Fruit fly (Drosophila melanogaster) whole organism, embryonic: ENCODE results near the gene CG42554.

Experiments
- ATbp ChIP-seq: fragments of 200-800 bp; sonication (Bioruptor generic); optimal IDR thresholded peaks from 2 replicates; lab custom pipeline; 2017; ENCODE audit warnings: missing biosample characterization, mild to moderate bottlenecking, missing genetic modification characterization, missing genetic modification reagents
- Ada2b ChIP-seq: fragments of 200-800 bp; sonication (Bioruptor generic); IDR thresholded peaks from 2 replicates; pipeline ENCODE4 v1.3.6; 2022; ENCODE audit warnings: missing biosample characterization, missing genetic modification characterization
- CG11696 ChIP-seq: fragments of 200-800 bp; sonication (Bioruptor generic); IDR thresholded peaks from 2 replicates; pipeline ENCODE4 v1.3.6; 2022; ENCODE audit warnings: missing biosample characterization, missing genetic modification characterization
- CG13296 ChIP-seq: fragments of 200-800 bp; sonication (Bioruptor generic); optimal IDR thresholded peaks from 3 replicates; lab custom pipeline; 2018; ENCODE audit warnings: missing biosample characterization, mild to moderate bottlenecking, missing genetic modification characterization
- CG17361 ChIP-seq: fragments of 200-800 bp; sonication (Bioruptor generic); IDR thresholded peaks from 3 replicates; pipeline ENCODE4 v1.3.6; 2022; ENCODE audit warnings: missing biosample characterization, missing genetic modification characterization
- CG17829 ChIP-seq: fragments of 200-800 bp; optimal IDR thresholded peaks from 2 replicates; lab custom pipeline; 2019; ENCODE audit warnings: missing biosample characterization, mild to moderate bottlenecking, missing genetic modification characterization, moderate library complexity
- CG18262 ChIP-seq: fragments of 200-800 bp; optimal IDR thresholded peaks from 3 replicates; lab custom pipeline; 2019; ENCODE audit warnings: missing biosample characterization, mild to moderate bottlenecking, missing genetic modification characterization, moderate library complexity
- CG2712 ChIP-seq: fragments of 200-800 bp; optimal IDR thresholded peaks from 3 replicates; lab custom pipeline; 2019; ENCODE audit warnings: missing biosample characterization, mild to moderate bottlenecking, missing genetic modification characterization, moderate library complexity
- CG32532 ChIP-seq: fragments of 200-800 bp; sonication (Bioruptor generic); IDR thresholded peaks from 2 replicates; pipeline ENCODE4 v1.3.6; 2022; ENCODE audit warnings: missing biosample characterization, missing genetic modification characterization
- CG3847 ChIP-seq: fragments of 200-800 bp; sonication (Bioruptor generic); IDR thresholded peaks from 2 replicates; pipeline ENCODE4 v1.3.6; 2022; ENCODE audit warnings: missing biosample characterization, missing genetic modification characterization
- CG4282 ChIP-seq: fragments of 200-800 bp; sonication (Bioruptor generic); optimal IDR thresholded peaks from 2 replicates; lab custom pipeline; 2016; ENCODE audit warnings: missing biosample characterization, missing genetic modification characterization
- CG8388 ChIP-seq: fragments of 200-800 bp; sonication (Bioruptor generic); optimal IDR thresholded peaks from 2 replicates; lab custom pipeline; 2019; ENCODE audit warnings: missing biosample characterization, mild to moderate bottlenecking, missing genetic modification characterization, moderate library complexity
- CG8924 ChIP-seq: fragments of 200-800 bp; optimal IDR thresholded peaks from 3 replicates; lab custom pipeline; 2019; ENCODE audit warnings: missing biosample characterization, mild to moderate bottlenecking, missing genetic modification characterization, moderate library complexity
- CG9215 ChIP-seq: fragments of 200-800 bp; sonication (Bioruptor generic); IDR thresholded peaks from 2 replicates; pipeline ENCODE4 v1.3.6; 2022; ENCODE audit warnings: missing biosample characterization, missing genetic modification characterization
- CHES-1-like ChIP-seq: fragments of 200-800 bp; sonication (Bioruptor generic); optimal IDR thresholded peaks from 2 replicates; lab custom pipeline; 2016; ENCODE audit warnings: missing biosample characterization, missing genetic modification characterization
- Dip3 ChIP-seq: fragments of 200-800 bp; sonication (Bioruptor generic); optimal IDR thresholded peaks from 3 replicates; lab custom pipeline; 2016; ENCODE audit warnings: missing biosample characterization, missing genetic modification characterization
- HLH3B ChIP-seq: fragments of 200-800 bp; sonication (Bioruptor generic); IDR thresholded peaks from 2 replicates; pipeline ENCODE4 v1.3.6; 2022; ENCODE audit warnings: missing biosample characterization, missing genetic modification characterization
- Hmr ChIP-seq: fragments of 200-800 bp; sonication (Bioruptor generic); optimal IDR thresholded peaks from 3 replicates; lab custom pipeline; 2017; ENCODE audit warnings: mild to moderate bottlenecking, missing biosample characterization, missing genetic modification reagents, missing genetic modification characterization
- Hr51 ChIP-seq, 2 experiments: fragments of 200-800 bp; sonication (Bioruptor generic); optimal IDR thresholded peaks; 2 replicates in 1 of 2; 3 replicates in 1 of 2; lab custom pipeline; 2016 to 2018; ENCODE audit warnings: missing biosample characterization in 2 of 2, missing genetic modification characterization in 2 of 2, mild to moderate bottlenecking in 1 of 2, moderate library complexity in 1 of 2
- Lhr ChIP-seq: fragments of 200-800 bp; sonication (Bioruptor generic); optimal IDR thresholded peaks from 3 replicates; lab custom pipeline; 2017; ENCODE audit warnings: mild to moderate bottlenecking, missing biosample characterization, missing genetic modification reagents, missing genetic modification characterization
- MTF-1 ChIP-seq: fragments of 200-800 bp; sonication (Bioruptor generic); optimal IDR thresholded peaks from 2 replicates; lab custom pipeline; 2018; ENCODE audit warnings: missing biosample characterization, mild to moderate bottlenecking, missing genetic modification characterization, borderline replicate concordance
- Mrtf ChIP-seq: fragments of 200-800 bp; sonication (Bioruptor generic); IDR thresholded peaks from 3 replicates; pipeline ENCODE4 v1.3.6; 2022; ENCODE audit warnings: missing biosample characterization, missing genetic modification characterization
- Nf-YC ChIP-seq: fragments of 200-800 bp; optimal IDR thresholded peaks from 3 replicates; lab custom pipeline; 2019; ENCODE audit warnings: missing biosample characterization, mild to moderate bottlenecking, missing genetic modification characterization, moderate library complexity
- Optix ChIP-seq: fragments of 200-800 bp; sonication (Bioruptor generic); IDR thresholded peaks from 3 replicates; pipeline ENCODE4 v1.3.6; 2022; ENCODE audit warnings: missing biosample characterization, missing genetic modification characterization
- Ssrp ChIP-seq: fragments of 200-800 bp; sonication (Bioruptor generic); optimal IDR thresholded peaks from 2 replicates; lab custom pipeline; 2018; ENCODE audit warnings: missing biosample characterization, mild to moderate bottlenecking, missing genetic modification characterization, moderate library complexity
- Xbp1 ChIP-seq: fragments of 200-800 bp; sonication (Bioruptor generic); optimal IDR thresholded peaks from 3 replicates; lab custom pipeline; 2016; ENCODE audit warnings: missing biosample characterization, mild to moderate bottlenecking, missing genetic modification characterization
- YL-1 ChIP-seq: fragments of 200-800 bp; sonication (Bioruptor generic); optimal IDR thresholded peaks from 3 replicates; lab custom pipeline; 2017; ENCODE audit warnings: missing biosample characterization, mild to moderate bottlenecking, missing genetic modification characterization
- bsh ChIP-seq, 2 experiments: fragments of 200-800 bp; sonication (Bioruptor generic); optimal IDR thresholded peaks; 2 replicates each; lab custom pipeline; 2017 to 2018; ENCODE audit warnings: mild to moderate bottlenecking in 2 of 2, missing biosample characterization in 2 of 2, missing genetic modification characterization in 2 of 2, moderate library complexity in 1 of 2
- chif ChIP-seq, 2 experiments: fragments of 200-800 bp; sonication (Bioruptor generic); optimal IDR thresholded peaks; 3 replicates each; lab custom pipeline; 2016; ENCODE audit warnings: missing biosample characterization in 2 of 2, missing genetic modification characterization in 2 of 2
- ci ChIP-seq: fragments of 200-800 bp; sonication (Bioruptor generic); IDR thresholded peaks from 3 replicates; pipeline ENCODE4 v1.3.6; 2022; ENCODE audit warnings: missing biosample characterization, missing genetic modification characterization
- dan ChIP-seq: fragments of 200-800 bp; sonication (Bioruptor generic); IDR thresholded peaks from 2 replicates; pipeline ENCODE4 v1.3.6; 2022; ENCODE audit warnings: missing biosample characterization, missing genetic modification characterization
- dysf ChIP-seq: fragments of 200-800 bp; sonication (Bioruptor generic); IDR thresholded peaks from 3 replicates; pipeline ENCODE4 v1.3.6; 2022; ENCODE audit warnings: missing biosample characterization, missing genetic modification characterization
- en ChIP-seq: fragments of 200-800 bp; sonication (Bioruptor generic); optimal IDR thresholded peaks from 2 replicates; lab custom pipeline; 2016; ENCODE audit warnings: missing biosample characterization, missing genetic modification characterization
- grau ChIP-seq: fragments of 200-800 bp; optimal IDR thresholded peaks from 3 replicates; lab custom pipeline; 2019; ENCODE audit warnings: missing biosample characterization, mild to moderate bottlenecking, missing genetic modification characterization, moderate library complexity
- gro ChIP-seq: fragments of 200-800 bp; sonication (Bioruptor generic); optimal IDR thresholded peaks from 2 replicates; lab custom pipeline; 2016; ENCODE audit warnings: missing biosample characterization, missing genetic modification characterization
- hkb ChIP-seq, 2 experiments: fragments of 200-800 bp in 1 of 2; fragments of >200 bp in 1 of 2; sonication (Bioruptor generic) in 1 of 2; IDR thresholded peaks in 1 of 2; optimal IDR thresholded peaks in 1 of 2; 2 replicates each; pipeline versions ENCODE4 v1.3.6 to Lab custom; 2017 to 2022; ENCODE audit warnings: missing biosample characterization in 1 of 2, missing genetic modification characterization in 1 of 2
- ind ChIP-seq: fragments of 200-800 bp; sonication (Bioruptor generic); optimal IDR thresholded peaks from 3 replicates; lab custom pipeline; 2016; ENCODE audit warnings: missing biosample characterization, missing genetic modification characterization
- lola ChIP-seq, 3 experiments: fragments of >200 bp in 2 of 3; fragments of 200-800 bp in 1 of 3; sonication (Bioruptor generic) in 1 of 3; optimal IDR thresholded peaks; 2 replicates each; lab custom pipeline; 2017 to 2019; ENCODE audit warnings: missing biosample characterization in 3 of 3, missing genetic modification characterization in 3 of 3, mild to moderate bottlenecking in 1 of 3, moderate library complexity in 1 of 3
- nerfin-1 ChIP-seq: fragments of 200-800 bp; sonication (Bioruptor generic); optimal IDR thresholded peaks from 3 replicates; lab custom pipeline; 2019; ENCODE audit warnings: missing biosample characterization, mild to moderate bottlenecking, missing genetic modification characterization, moderate library complexity
- onecut ChIP-seq: fragments of 200-800 bp; sonication (Bioruptor generic); IDR thresholded peaks from 2 replicates; pipeline ENCODE4 v1.3.6; 2022; ENCODE audit warnings: missing biosample characterization, missing genetic modification characterization
- phol ChIP-seq: fragments of 200-800 bp; sonication (Bioruptor generic); optimal IDR thresholded peaks from 3 replicates; lab custom pipeline; 2018; ENCODE audit warnings: missing biosample characterization, mild to moderate bottlenecking, missing genetic modification characterization, moderate library complexity
- row ChIP-seq: fragments of 200-800 bp; sonication (Bioruptor generic); IDR thresholded peaks from 3 replicates; pipeline ENCODE4 v1.3.6; 2022; ENCODE audit warnings: missing biosample characterization, missing genetic modification characterization
- sd ChIP-seq: fragments of 200-800 bp; sonication (Bioruptor generic); optimal IDR thresholded peaks from 3 replicates; lab custom pipeline; 2018; ENCODE audit warnings: missing biosample characterization, mild to moderate bottlenecking, missing genetic modification characterization, moderate library complexity
- seq ChIP-seq: fragments of 200-800 bp; sonication (Bioruptor generic); IDR thresholded peaks from 2 replicates; pipeline ENCODE4 v1.3.6; 2022; ENCODE audit warnings: missing biosample characterization, missing genetic modification characterization
- sr ChIP-seq: fragments of 200-800 bp; sonication (Bioruptor generic); IDR thresholded peaks from 3 replicates; pipeline ENCODE4 v1.3.6; 2022; ENCODE audit warnings: missing biosample characterization, missing genetic modification characterization
- ssp ChIP-seq: fragments of 200-800 bp; sonication (Bioruptor generic); IDR thresholded peaks from 2 replicates; pipeline ENCODE4 v1.3.6; 2022; ENCODE audit warnings: missing biosample characterization, missing genetic modification characterization
- tll ChIP-seq, 2 experiments: fragments of 200-800 bp in 1 of 2; fragments of >200 bp in 1 of 2; sonication (Bioruptor generic) in 1 of 2; optimal IDR thresholded peaks; 2 replicates each; lab custom pipeline; 2017 to 2019; ENCODE audit warnings: missing biosample characterization in 2 of 2, missing genetic modification characterization in 2 of 2, mild to moderate bottlenecking in 1 of 2, moderate library complexity in 1 of 2
- vfl ChIP-seq: fragments of 200-800 bp; sonication (Bioruptor generic); optimal IDR thresholded peaks from 2 replicates; lab custom pipeline; 2016; ENCODE audit warnings: missing biosample characterization, missing genetic modification characterization

The CG42554 gene

dm6 chr3L:818438-819138 lies 16.9 kb upstream of the CG42554 start (continued):
- TF ChIP-seq Optix (GFP tag; lab: Robert Waterston, UW) (no peak), ind (GFP tag; lab: Kevin White, UChicago) (no peak), en (GFP tag; lab: Kevin White, UChicago) (no peak), Xbp1 (GFP tag; lab: Kevin White, UChicago) (peak; percentile 29), Ada2b (GFP tag; lab: Robert Waterston, UW) (no peak), dysf (GFP tag; lab: Robert Waterston, UW) (peak; percentile 21; the same call in 1 of the 3 replicates), nerfin-1 (tag; lab: Kevin White, UChicago) (peak; percentile 4), Hmr (GFP tag; lab: Kevin White, UChicago) (no peak), hkb (optimal IDR thresholded peaks at IDR 0.05; lab: Kevin White, UChicago) (no peak), hkb (GFP tag; IDR thresholded peaks at IDR 0.05; lab: Robert Waterston, UW) (peak; percentile 23; the same call in 1 of the 2 replicates), CG3847 (GFP tag; lab: Robert Waterston, UW) (no peak), onecut (GFP tag; lab: Robert Waterston, UW) (no peak), gro (GFP tag; lab: Kevin White, UChicago) (no peak), HLH3B (GFP tag; lab: Robert Waterston, UW) (0 out of 2 replicates have a peak, but pooled peaks have one; percentile 26), seq (GFP tag; lab: Robert Waterston, UW) (peak; percentile 46; the same call in 1 of the 2 replicates), ci (GFP tag; lab: Robert Waterston, UW) (peak; percentile 50; the same call in 1 of the 3 replicates), Dip3 (GFP tag; lab: Kevin White, UChicago) (no peak), Lhr (GFP tag; lab: Kevin White, UChicago) (no peak), CG8924 (peak; percentile 3), CG13296 (GFP tag; lab: Kevin White, UChicago) (no peak), YL-1 (GFP tag; lab: Kevin White, UChicago) (no peak), ATbp (GFP tag; lab: Kevin White, UChicago) (peak; percentile 6), CG18262 (tag; lab: Kevin White, UChicago) (peak; percentile 21), Mrtf (GFP tag; lab: Robert Waterston, UW) (no peak), vfl (GFP tag; lab: Kevin White, UChicago) (no peak), sd (tag; lab: Kevin White, UChicago) (no peak), lola (GFP tag; optimal IDR thresholded peaks at IDR 0.05; lab: Kevin White, UChicago) (no peak), CG17829 (peak; percentile 16), bsh (GFP tag; optimal IDR thresholded peaks at IDR 0.05; lab: Kevin White, UChicago) (peak in 1 of 2 experiments; percentile 26), tll (GFP tag; optimal IDR thresholded peaks at IDR 0.05; lab: Kevin White, UChicago) (no peak), sr (GFP tag; lab: Robert Waterston, UW) (no peak), CG8388 (GFP tag; lab: Kevin White, UChicago) (peak; percentile 59), CG4282 (no peak), CG2712 (peak; percentile 14), CHES-1-like (no peak), CG17361 (peak; percentile 40; the same call in 2 of the 3 replicates), Nf-YC (tag; lab: Kevin White, UChicago) (no peak), MTF-1 (GFP tag; lab: Kevin White, UChicago) (no peak), grau (tag; lab: Kevin White, UChicago) (peak; percentile 20), CG9215 (no peak), Hr51 (GFP tag; optimal IDR thresholded peaks at IDR 0.05; lab: Kevin White, UChicago) (peak in 1 of 2 experiments; percentile 56), phol (tag; lab: Kevin White, UChicago) (peak; percentile 43), chif (GFP tag; optimal IDR thresholded peaks at IDR 0.05; lab: Kevin White, UChicago) (no peak), ssp (GFP tag; lab: Robert Waterston, UW) (no peak), CG11696 (no peak), Ssrp (tag; lab: Kevin White, UChicago) (peak; percentile 16), CG32532 (GFP tag; lab: Robert Waterston, UW) (peak; percentile 27; the same call in 1 of the 2 replicates), dan (no peak), row (GFP tag; lab: Robert Waterston, UW) (peak; percentile 30; the same call in 2 of the 3 replicates)
